Worm (Caenorhabditis elegans): ENCODE data around the gene ttbk-8.2.

The ttbk-8.2 gene

DNA sequence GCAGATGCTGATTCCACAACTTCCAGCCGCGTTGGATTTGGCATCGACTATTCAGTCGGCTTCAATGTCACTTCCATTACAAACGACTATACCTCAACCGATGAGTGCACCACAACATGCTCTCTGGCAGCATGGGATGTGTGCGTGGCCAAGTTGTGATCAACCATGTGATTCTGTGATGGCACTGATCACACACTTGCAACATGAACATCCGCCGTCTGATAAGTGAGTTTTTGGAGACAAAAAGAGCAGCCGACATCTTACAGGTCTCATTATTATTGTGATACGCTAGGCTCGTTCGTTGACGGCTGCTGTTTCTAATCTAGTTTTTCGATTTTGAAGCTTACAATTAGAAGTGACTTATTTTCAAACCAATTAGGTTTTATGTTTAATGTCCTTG is 29.3 kb upstream of the ttbk-8.2 start:
- TF ChIP-seq dao-5 (tag; optimal IDR thresholded peaks at IDR 0.05) (no peak), him-1 (tag; optimal IDR thresholded peaks at IDR 0.05) (no peak), W03F9.2 (tag; optimal IDR thresholded peaks at IDR 0.05) (no peak)

DNA sequence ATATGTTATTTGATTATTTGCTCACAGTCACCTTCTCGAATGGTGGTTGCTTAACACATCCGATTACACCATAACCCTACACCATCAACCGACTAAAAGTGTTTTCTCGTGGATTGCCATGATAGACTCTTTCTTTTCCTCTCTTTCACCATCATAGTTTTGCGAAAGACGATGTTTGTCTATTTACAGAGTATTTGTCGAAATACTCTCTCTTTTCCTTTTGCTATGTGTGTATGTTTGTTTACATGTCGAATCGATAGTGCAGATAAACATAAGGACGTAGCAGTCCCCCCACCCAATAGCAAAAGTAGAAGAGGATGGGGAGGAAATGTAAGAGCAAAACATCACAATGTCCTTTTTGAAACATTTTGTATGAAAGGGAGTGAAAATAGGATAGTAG is 28.4 kb upstream of the ttbk-8.2 start:
- no peak for TF ChIP-seq dao-5 (tag; optimal IDR thresholded peaks at IDR 0.05)
- no peak for TF ChIP-seq W03F9.2 (tag; optimal IDR thresholded peaks at IDR 0.05)
- TF ChIP-seq him-1 (tag; optimal IDR thresholded peaks at IDR 0.05): no peak

DNA sequence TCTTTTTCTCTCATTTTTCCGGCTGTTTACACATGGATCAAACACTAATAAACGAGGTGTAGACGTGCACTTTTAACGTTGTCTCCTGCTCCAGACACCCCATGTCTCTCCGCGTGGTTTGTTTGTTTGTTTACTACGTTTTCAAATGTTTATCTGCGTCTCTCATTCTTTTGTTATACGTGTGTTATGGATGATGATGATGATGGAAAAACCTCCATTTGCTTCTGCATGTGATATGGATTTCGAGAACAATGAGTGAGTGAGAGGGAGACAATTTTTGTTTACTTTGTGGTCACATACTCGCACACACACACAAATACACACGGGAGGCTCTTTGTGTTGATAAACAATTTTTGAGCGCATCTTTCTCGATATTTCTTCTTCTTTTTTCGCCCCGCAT is 27.3 kb upstream of the ttbk-8.2 start:
- TF ChIP-seq dao-5 (tag; optimal IDR thresholded peaks at IDR 0.05) (no peak), him-1 (tag; optimal IDR thresholded peaks at IDR 0.05) (no peak), W03F9.2 (tag; optimal IDR thresholded peaks at IDR 0.05) (no peak)

DNA sequence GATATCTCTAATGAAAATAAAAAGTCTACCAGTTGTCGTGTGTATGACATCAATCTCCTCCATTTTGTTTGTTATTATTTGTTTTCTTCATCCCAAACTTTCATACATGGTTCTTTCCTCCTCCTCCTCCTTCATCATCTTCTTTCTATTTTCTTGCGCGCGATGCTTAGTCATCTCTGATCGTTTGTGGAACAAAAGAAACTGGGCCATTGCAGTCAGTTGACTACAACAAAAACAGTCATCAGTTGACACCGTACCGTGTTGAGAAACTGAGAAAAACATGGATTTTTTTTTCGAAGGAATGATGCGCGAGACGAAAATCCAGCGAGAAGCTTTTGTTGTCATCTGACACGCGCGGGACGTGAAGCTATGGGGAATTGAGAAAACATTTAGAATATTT is 26.5 kb upstream of the ttbk-8.2 start:
- TF ChIP-seq W03F9.2 (tag; optimal IDR thresholded peaks at IDR 0.05): no peak
- no peak for TF ChIP-seq him-1 (tag; optimal IDR thresholded peaks at IDR 0.05)
- no peak for TF ChIP-seq dao-5 (tag; optimal IDR thresholded peaks at IDR 0.05)

DNA sequence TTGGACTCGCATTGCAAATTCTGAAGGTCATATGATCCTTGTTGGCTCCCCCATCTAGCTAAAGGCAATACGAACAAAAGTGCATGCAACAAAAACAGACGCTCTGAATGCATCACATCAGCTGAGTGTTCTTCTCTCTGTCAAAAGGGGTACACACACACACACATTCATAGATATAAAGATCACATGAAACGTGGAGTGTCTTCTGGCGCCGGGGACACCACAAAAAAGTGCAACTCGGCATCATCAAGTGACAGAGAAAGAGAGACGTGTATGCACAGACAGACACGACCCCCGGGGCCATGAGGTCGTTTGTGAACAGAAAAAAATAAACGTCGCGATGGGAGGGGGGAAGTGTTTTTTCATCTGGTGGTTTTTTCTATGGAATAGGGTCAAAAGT is 24.4 kb upstream of the ttbk-8.2 start:
- peak; percentile 95 for TF ChIP-seq him-1 (tag; optimal IDR thresholded peaks at IDR 0.05)
- TF ChIP-seq W03F9.2 (tag; optimal IDR thresholded peaks at IDR 0.05): peak; percentile 42
- TF ChIP-seq dao-5 (tag; optimal IDR thresholded peaks at IDR 0.05): no peak

DNA sequence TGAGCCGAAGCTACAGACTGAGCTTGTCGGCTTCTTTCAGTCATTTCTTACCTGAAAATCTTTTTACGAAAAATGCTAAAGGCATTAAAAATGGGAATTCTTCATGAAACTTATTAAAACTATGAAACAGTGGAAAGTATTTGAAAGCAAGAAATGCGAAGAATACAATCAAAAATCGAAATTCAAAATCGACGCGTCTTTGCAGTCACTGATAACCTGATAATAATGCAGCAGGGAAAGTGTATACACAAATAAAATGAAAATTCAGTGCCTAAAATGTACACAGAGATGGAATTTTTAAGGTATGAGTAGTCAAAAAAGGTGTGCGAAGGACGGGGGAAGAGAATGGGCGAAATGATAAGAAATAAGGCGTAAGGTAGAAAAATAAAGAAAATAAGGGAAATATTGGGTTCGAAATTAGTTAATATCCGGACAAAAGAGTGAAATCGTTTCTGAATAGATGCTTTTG is 17.1 kb upstream of the ttbk-8.2 start, which contains the start of gene C39H7.4:
C39H7.4 (minus strand) TSS at position 51 of the 469 bp plus-strand sequence.
- TF ChIP-seq dao-5 (tag; optimal IDR thresholded peaks at IDR 0.05) (no peak), him-1 (tag; optimal IDR thresholded peaks at IDR 0.05) (no peak), W03F9.2 (tag; optimal IDR thresholded peaks at IDR 0.05) (no peak)

DNA sequence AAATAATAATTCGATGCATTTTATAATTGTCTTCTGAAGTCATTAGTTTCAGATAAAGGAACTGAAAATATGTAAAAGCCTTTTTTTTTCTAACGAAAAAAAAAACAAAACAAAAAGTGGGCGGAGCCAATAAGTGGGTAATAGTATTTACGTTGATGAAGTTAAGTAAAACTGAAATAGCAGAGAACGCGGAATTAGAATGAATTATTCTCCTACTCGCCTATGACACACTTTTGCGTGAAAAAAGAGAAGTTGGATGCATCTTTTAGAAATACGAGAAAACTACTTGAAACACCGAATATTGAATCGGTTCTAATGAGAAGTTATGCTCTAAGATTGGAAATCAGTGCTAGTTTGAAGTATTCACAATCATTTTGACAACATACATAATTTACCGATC is 12.1 kb upstream of the ttbk-8.2 start, which contains the start of gene srsx-16:
srsx-16 (minus strand) TSS at position 101 of the 400 bp plus-strand sequence.
- TF ChIP-seq W03F9.2 (tag; optimal IDR thresholded peaks at IDR 0.05) (no peak), him-1 (tag; optimal IDR thresholded peaks at IDR 0.05) (no peak), dao-5 (tag; optimal IDR thresholded peaks at IDR 0.05) (no peak)

DNA sequence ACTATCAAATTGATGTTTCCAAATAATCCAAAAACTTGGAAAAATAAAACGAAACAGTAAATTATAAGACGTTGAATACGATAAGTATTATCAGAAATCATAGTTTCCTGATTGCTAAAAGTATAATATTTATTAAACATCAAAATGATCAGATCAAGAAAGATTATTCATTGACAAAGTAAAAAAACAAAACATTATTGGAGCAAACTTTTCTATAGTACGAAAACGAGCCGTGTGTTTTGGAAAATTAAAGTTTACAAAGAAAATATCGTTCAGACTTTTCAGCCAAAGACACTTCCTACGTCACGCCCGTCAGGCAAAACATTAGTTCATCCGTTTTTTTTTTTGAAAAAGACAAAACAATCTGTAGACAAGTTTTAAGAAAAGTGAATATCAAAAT is 8.0 kb upstream of the ttbk-8.2 start, which contains the start of gene srsx-15:
srsx-15 (minus strand) TSS at position 101 of the 400 bp plus-strand sequence.
- no peak for TF ChIP-seq dao-5 (tag; optimal IDR thresholded peaks at IDR 0.05)
- no peak for TF ChIP-seq him-1 (tag; optimal IDR thresholded peaks at IDR 0.05)
- TF ChIP-seq W03F9.2 (tag; optimal IDR thresholded peaks at IDR 0.05): no peak

DNA sequence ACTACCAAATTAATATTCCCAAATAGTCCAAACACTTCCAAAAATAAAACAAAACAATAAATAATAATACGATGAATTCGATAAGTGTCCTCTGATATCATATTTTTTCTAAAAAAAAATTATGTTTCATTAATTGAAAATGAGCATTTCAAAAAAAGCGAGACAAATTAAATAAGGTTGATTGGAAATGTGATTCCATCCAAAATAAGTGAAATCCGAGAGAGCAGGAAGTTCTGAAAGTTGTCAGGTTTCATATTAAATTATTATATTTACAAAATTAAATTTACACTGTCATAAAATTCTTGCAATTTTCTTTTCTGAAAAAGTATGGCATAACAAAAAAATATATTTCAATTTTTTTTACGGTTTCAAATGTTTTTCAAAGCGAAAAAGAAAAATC is 4.7 kb upstream of the ttbk-8.2 start, which contains the start of gene srsx-14:
srsx-14 (minus strand) TSS at position 101 of the 400 bp plus-strand sequence.
- no peak for TF ChIP-seq W03F9.2 (tag; optimal IDR thresholded peaks at IDR 0.05)
- no peak for TF ChIP-seq dao-5 (tag; optimal IDR thresholded peaks at IDR 0.05)
- TF ChIP-seq him-1 (tag; optimal IDR thresholded peaks at IDR 0.05): no peak

DNA sequence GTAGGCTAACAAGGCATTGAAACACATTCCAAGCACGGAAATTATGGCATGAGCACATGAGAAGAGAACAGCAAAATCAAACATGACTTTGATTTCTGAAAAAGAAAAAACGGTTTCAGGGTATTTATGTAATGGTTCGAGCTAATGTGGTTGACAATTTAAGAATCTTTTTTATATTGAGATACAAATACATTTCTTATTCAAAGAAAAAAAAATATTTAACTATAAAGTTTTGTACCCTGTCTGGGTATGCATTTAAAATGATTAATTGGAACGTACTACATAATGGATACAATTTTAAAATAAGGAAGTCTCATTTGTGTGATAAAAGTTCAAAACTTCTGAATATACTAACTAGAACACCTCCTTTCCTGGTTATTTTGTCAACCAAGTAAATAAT is 1.6 kb upstream of the ttbk-8.2 start, which contains the start of gene srd-12:
srd-12 (minus strand) TSS at position 101 of the 400 bp plus-strand sequence.
- TF ChIP-seq dao-5 (tag; optimal IDR thresholded peaks at IDR 0.05) (no peak), W03F9.2 (tag; optimal IDR thresholded peaks at IDR 0.05) (no peak), him-1 (tag; optimal IDR thresholded peaks at IDR 0.05) (no peak)

DNA sequence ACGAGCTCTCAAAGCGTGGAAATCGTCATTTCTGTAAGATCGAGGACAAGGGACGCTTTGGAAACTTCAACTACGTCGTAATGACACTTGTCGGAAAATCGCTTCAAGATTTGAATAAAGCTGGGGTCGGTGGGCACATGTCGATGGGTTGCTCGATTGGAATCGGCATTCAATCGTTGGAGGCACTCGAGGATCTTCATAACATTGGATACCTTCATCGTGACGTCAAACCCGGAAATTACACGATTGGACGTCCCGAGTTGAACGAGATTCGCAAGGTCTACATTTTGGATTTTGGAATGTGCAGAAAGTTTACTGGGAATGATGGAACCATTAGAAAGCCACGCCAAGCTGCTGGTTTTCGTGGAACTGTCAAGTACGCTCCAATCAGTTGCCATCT is 808 bp downstream of the ttbk-8.2 start:
- TF ChIP-seq him-1 (tag; optimal IDR thresholded peaks at IDR 0.05) (no peak), dao-5 (tag; optimal IDR thresholded peaks at IDR 0.05) (no peak), W03F9.2 (tag; optimal IDR thresholded peaks at IDR 0.05) (no peak)

DNA sequence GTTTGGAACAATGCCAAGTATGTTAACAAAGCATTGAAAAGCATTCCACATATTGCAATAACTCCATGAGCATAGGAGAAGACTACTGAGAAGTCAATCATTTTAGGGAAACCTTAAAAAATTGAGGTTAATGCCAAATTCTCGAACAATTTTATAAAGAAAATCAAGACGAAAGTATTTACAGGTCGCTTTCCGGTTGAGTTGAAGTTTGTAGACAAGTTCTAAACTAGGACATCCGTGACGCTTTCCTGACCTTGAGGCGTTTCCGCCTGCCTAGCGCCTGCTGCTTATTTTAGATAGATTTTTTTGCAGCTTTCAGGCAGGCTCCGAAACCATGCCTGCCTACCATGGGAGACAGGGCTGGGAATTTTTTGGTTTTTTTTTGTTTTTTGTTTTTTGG is 3.8 kb downstream of the ttbk-8.2 start, which contains the start of gene srd-13:
srd-13 (minus strand) TSS at position 101 of the 400 bp plus-strand sequence.
- TF ChIP-seq W03F9.2 (tag; optimal IDR thresholded peaks at IDR 0.05): no peak
- no peak for TF ChIP-seq him-1 (tag; optimal IDR thresholded peaks at IDR 0.05)
- TF ChIP-seq dao-5 (tag; optimal IDR thresholded peaks at IDR 0.05): no peak

DNA sequence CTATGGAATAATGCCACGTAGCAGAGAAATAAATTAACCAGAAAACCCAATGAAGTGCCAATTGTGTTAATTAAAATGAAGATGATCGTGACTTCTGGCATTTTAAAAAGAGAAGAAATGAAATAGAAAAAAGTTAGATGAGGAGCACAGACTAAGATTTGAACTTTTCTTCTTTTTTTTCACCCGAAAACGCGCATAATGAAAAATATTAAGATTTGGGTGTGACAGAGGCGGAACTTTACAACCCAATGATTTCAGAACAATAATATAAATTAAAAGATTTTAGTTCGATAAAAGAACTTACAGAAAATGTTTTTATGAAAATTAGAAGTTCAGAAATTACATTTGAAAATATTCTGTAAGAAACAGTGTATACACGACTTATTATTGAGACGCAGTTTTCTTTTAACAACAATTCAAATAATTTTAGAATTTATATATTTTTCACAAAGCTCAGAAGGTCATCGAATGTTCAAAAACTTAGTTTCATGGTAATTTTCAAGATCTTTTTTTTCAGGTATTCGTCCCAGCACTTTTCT is 13.9 kb downstream of the ttbk-8.2 start, which contains the start of the genes srd-8 and B0547.2:
srd-8 (minus strand) TSS at position 101 of the 539 bp plus-strand sequence.
B0547.2 (plus strand) TSS at position 489 of the 539 bp plus-strand sequence.
- TF ChIP-seq dao-5 (tag; optimal IDR thresholded peaks at IDR 0.05) (no peak), him-1 (tag; optimal IDR thresholded peaks at IDR 0.05) (no peak), W03F9.2 (tag; optimal IDR thresholded peaks at IDR 0.05) (no peak)

DNA sequence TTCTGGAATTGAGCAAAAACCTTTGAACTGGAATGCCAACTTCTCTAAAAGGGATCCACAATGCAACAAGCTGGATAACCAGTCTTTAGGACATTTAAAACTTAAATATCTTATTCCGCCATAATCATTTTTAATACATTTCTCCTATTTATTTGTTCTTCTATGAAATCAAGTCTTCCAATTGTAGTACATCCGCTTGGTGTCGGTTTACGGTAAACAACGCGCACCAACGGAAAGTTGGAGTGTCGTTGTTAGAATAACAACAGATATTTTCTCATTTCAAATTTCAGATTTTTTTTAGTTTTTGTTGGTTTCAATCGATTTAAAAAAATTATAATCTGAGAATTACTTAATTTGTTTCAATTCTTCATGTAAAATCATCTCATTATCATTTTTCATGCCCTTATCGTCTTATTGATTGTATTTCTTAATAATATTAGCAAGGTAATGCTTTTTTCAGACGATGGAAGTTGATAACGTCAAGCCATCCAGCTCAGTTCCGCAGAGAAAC is 17.4 kb downstream of the ttbk-8.2 start, which contains the start of gene csn-5:
csn-5 (plus strand) TSS at position 461 of the 511 bp plus-strand sequence.
- no peak for TF ChIP-seq dao-5 (tag; optimal IDR thresholded peaks at IDR 0.05)
- no peak for TF ChIP-seq him-1 (tag; optimal IDR thresholded peaks at IDR 0.05)
- TF ChIP-seq W03F9.2 (tag; optimal IDR thresholded peaks at IDR 0.05): no peak

Data from whole organism, L4/young adult.